Fruit fly (Drosophila melanogaster) whole organism, embryonic: ENCODE measurements around the gene CG31157.

Experiments
- Atf6 ChIP-seq: fragments of 200-800 bp; sonication (Bioruptor generic); IDR thresholded peaks from 2 replicates; pipeline ENCODE4 v1.3.6; 2022; ENCODE audit warnings: missing biosample characterization, missing genetic modification characterization
- Awh ChIP-seq: fragments of 200-800 bp; sonication (Bioruptor generic); IDR thresholded peaks from 2 replicates; pipeline ENCODE4, ENCODE4 v1.3.6; 2022; ENCODE audit warnings: missing biosample characterization, missing genetic modification characterization
- CG10321 ChIP-seq: fragments of 200-800 bp; sonication (Bioruptor generic); IDR thresholded peaks from 2 replicates; pipeline ENCODE4 v1.3.6; 2022; ENCODE audit warnings: missing biosample characterization, missing genetic modification characterization
- CG11085 ChIP-seq: fragments of 200-800 bp; sonication (Bioruptor generic); IDR thresholded peaks from 2 replicates; pipeline ENCODE4 v1.3.6; 2022; ENCODE audit warnings: missing biosample characterization, missing genetic modification characterization
- CG12391 ChIP-seq: fragments of 200-800 bp; sonication (Bioruptor generic); optimal IDR thresholded peaks from 3 replicates; lab custom pipeline; 2018; ENCODE audit warnings: missing biosample characterization, mild to moderate bottlenecking, missing genetic modification characterization, moderate library complexity
- CG14014 ChIP-seq: fragments of 200-800 bp; sonication (Bioruptor generic); IDR thresholded peaks from 2 replicates; pipeline ENCODE4 v1.3.6; 2022; ENCODE audit warnings: missing biosample characterization, missing genetic modification characterization
- CG15514 ChIP-seq: fragments of 200-800 bp; sonication (Bioruptor generic); optimal IDR thresholded peaks from 3 replicates; lab custom pipeline; 2017; ENCODE audit warnings: missing biosample characterization, missing genetic modification characterization, mild to moderate bottlenecking, moderate library complexity, missing genetic modification reagents
- CG16815 ChIP-seq: fragments of 200-800 bp; sonication (Bioruptor generic); optimal IDR thresholded peaks from 3 replicates; lab custom pipeline; 2017; ENCODE audit warnings: missing biosample characterization, mild to moderate bottlenecking, missing genetic modification characterization
- CG16863 ChIP-seq: fragments of 200-800 bp; sonication (Bioruptor generic); optimal IDR thresholded peaks from 3 replicates; lab custom pipeline; 2016; ENCODE audit warnings: missing biosample characterization, missing genetic modification characterization
- CG18011 ChIP-seq: fragments of 200-800 bp; sonication (Bioruptor generic); optimal IDR thresholded peaks from 2 replicates; lab custom pipeline; 2017; ENCODE audit warnings: missing biosample characterization, missing genetic modification characterization, mild to moderate bottlenecking, moderate library complexity, missing genotype
- CG2129 ChIP-seq: fragments of 200-800 bp; sonication (Bioruptor generic); IDR thresholded peaks from 2 replicates; pipeline ENCODE4 v1.3.6; 2022; ENCODE audit warnings: missing biosample characterization, missing genetic modification characterization; ENCODE audit not compliant: partially characterized antibody
- CG3281 ChIP-seq: fragments of 200-800 bp; sonication (Bioruptor generic); optimal IDR thresholded peaks from 3 replicates; lab custom pipeline; 2017; ENCODE audit warnings: missing biosample characterization, mild to moderate bottlenecking, missing genetic modification characterization
- CG3407 ChIP-seq: fragments of 200-800 bp; sonication (Bioruptor generic); optimal IDR thresholded peaks from 2 replicates; lab custom pipeline; 2018; ENCODE audit warnings: missing biosample characterization, mild to moderate bottlenecking, missing genetic modification characterization
- CG4282 ChIP-seq: fragments of 200-800 bp; sonication (Bioruptor generic); optimal IDR thresholded peaks from 2 replicates; lab custom pipeline; 2016; ENCODE audit warnings: missing biosample characterization, missing genetic modification characterization
- CG4328 ChIP-seq: fragments of 200-800 bp; sonication (Bioruptor generic); optimal IDR thresholded peaks from 3 replicates; lab custom pipeline; 2017; ENCODE audit warnings: missing biosample characterization, missing genetic modification reagents, missing genetic modification characterization
- CG7745 ChIP-seq: fragments of 200-800 bp; sonication (Bioruptor generic); optimal IDR thresholded peaks from 2 replicates; lab custom pipeline; 2018; ENCODE audit warnings: missing biosample characterization, mild to moderate bottlenecking, missing genetic modification characterization, moderate library complexity
- CG8388 ChIP-seq: fragments of 200-800 bp; sonication (Bioruptor generic); optimal IDR thresholded peaks from 2 replicates; lab custom pipeline; 2019; ENCODE audit warnings: missing biosample characterization, mild to moderate bottlenecking, missing genetic modification characterization, moderate library complexity
- CG8765 ChIP-seq: fragments of 200-800 bp; sonication (Bioruptor generic); IDR thresholded peaks from 2 replicates; pipeline ENCODE4 v1.3.6; 2022; ENCODE audit warnings: missing biosample characterization, missing genetic modification characterization
- CG8944 ChIP-seq: fragments of 200-800 bp; sonication (Bioruptor generic); optimal IDR thresholded peaks from 3 replicates; lab custom pipeline; 2016; ENCODE audit warnings: missing biosample characterization, missing genetic modification characterization
- Dbx ChIP-seq: fragments of 200-800 bp; sonication (Bioruptor generic); IDR thresholded peaks from 3 replicates; pipeline ENCODE4 v1.3.6; 2022; ENCODE audit warnings: missing biosample characterization, missing genetic modification characterization
- E2f1 ChIP-seq: fragments of 200-800 bp; sonication (Bioruptor generic); IDR thresholded peaks from 2 replicates; pipeline ENCODE4 v1.3.6; 2022; ENCODE audit warnings: missing biosample characterization, missing genetic modification characterization
- Elba2 ChIP-seq: fragments of 200-800 bp; sonication (Bioruptor generic); optimal IDR thresholded peaks from 3 replicates; lab custom pipeline; 2016; ENCODE audit warnings: missing biosample characterization, missing genetic modification characterization
- Fer2 ChIP-seq: fragments of 200-800 bp; sonication (Bioruptor generic); optimal IDR thresholded peaks from 2 replicates; lab custom pipeline; 2018; ENCODE audit warnings: missing biosample characterization, mild to moderate bottlenecking, missing genetic modification characterization, moderate library complexity
- Fer3 ChIP-seq: fragments of 200-800 bp; sonication (Bioruptor generic); optimal IDR thresholded peaks from 2 replicates; lab custom pipeline; 2018; ENCODE audit warnings: missing biosample characterization, mild to moderate bottlenecking, missing genetic modification characterization, moderate library complexity
- Hr51 ChIP-seq, 2 experiments: fragments of 200-800 bp; sonication (Bioruptor generic); optimal IDR thresholded peaks; 2 replicates in 1 of 2; 3 replicates in 1 of 2; lab custom pipeline; 2016 to 2018; ENCODE audit warnings: missing biosample characterization in 2 of 2, missing genetic modification characterization in 2 of 2, mild to moderate bottlenecking in 1 of 2, moderate library complexity in 1 of 2
- MBD-R2 ChIP-seq: fragments of 200-800 bp; sonication (Bioruptor generic); IDR thresholded peaks from 2 replicates; pipeline ENCODE4 v1.3.6; 2022; ENCODE audit warnings: missing biosample characterization, missing genetic modification characterization
- Ssrp ChIP-seq: fragments of 200-800 bp; sonication (Bioruptor generic); optimal IDR thresholded peaks from 2 replicates; lab custom pipeline; 2018; ENCODE audit warnings: missing biosample characterization, mild to moderate bottlenecking, missing genetic modification characterization, moderate library complexity
- Xrp1 ChIP-seq: fragments of 200-800 bp; sonication (Bioruptor generic); IDR thresholded peaks from 2 replicates; pipeline ENCODE4 v1.3.6; 2022; ENCODE audit warnings: missing biosample characterization, missing genetic modification characterization
- ac ChIP-seq: fragments of 200-800 bp; sonication (Bioruptor generic); optimal IDR thresholded peaks from 3 replicates; lab custom pipeline; 2017; ENCODE audit warnings: missing biosample characterization, mild to moderate bottlenecking, missing genetic modification characterization
- ap ChIP-seq: fragments of 200-800 bp; sonication (Bioruptor generic); IDR thresholded peaks from 2 replicates; pipeline ENCODE4 v1.3.6; 2022; ENCODE audit warnings: missing biosample characterization, missing genetic modification characterization
- ash1 ChIP-seq: fragments of 200-800 bp; sonication (Bioruptor generic); optimal IDR thresholded peaks from 2 replicates; lab custom pipeline; 2018; ENCODE audit warnings: missing biosample characterization, mild to moderate bottlenecking, missing genetic modification characterization
- bab2 ChIP-seq: fragments of 200-800 bp; sonication (Bioruptor generic); optimal IDR thresholded peaks from 2 replicates; lab custom pipeline; 2016; ENCODE audit warnings: missing biosample characterization, missing genetic modification characterization
- chinmo ChIP-seq: fragments of 200-800 bp; sonication (Bioruptor generic); IDR thresholded peaks from 4 replicates; pipeline ENCODE4 v1.3.6; 2022; ENCODE audit warnings: missing biosample characterization, missing genetic modification characterization; ENCODE audit not compliant: partially characterized antibody
- chn ChIP-seq: fragments of 200-800 bp; sonication (Bioruptor generic); optimal IDR thresholded peaks from 2 replicates; lab custom pipeline; 2016; ENCODE audit warnings: missing biosample characterization, missing genetic modification characterization
- crc ChIP-seq: fragments of 200-800 bp; sonication (Bioruptor generic); optimal IDR thresholded peaks from 2 replicates; lab custom pipeline; 2016; ENCODE audit warnings: missing biosample characterization, missing genetic modification characterization
- da ChIP-seq: fragments of 200-800 bp; sonication (Bioruptor generic); optimal IDR thresholded peaks from 2 replicates; lab custom pipeline; 2016; ENCODE audit warnings: missing biosample characterization, missing genetic modification characterization
- dan ChIP-seq: fragments of 200-800 bp; sonication (Bioruptor generic); IDR thresholded peaks from 2 replicates; pipeline ENCODE4 v1.3.6; 2022; ENCODE audit warnings: missing biosample characterization, missing genetic modification characterization
- emc ChIP-seq: fragments of 200-800 bp; sonication (Bioruptor generic); optimal IDR thresholded peaks from 2 replicates; lab custom pipeline; 2016; ENCODE audit warnings: missing biosample characterization, missing genetic modification characterization
- kay ChIP-seq: fragments of 200-800 bp; sonication (Bioruptor generic); optimal IDR thresholded peaks from 2 replicates; lab custom pipeline; 2016; ENCODE audit warnings: missing biosample characterization, missing genetic modification characterization
- lilli ChIP-seq: fragments of 200-800 bp; sonication (Bioruptor generic); optimal IDR thresholded peaks from 3 replicates; lab custom pipeline; 2016; ENCODE audit warnings: missing biosample characterization, missing genetic modification characterization
- luna ChIP-seq: fragments of 200-800 bp; sonication (Bioruptor generic); optimal IDR thresholded peaks from 2 replicates; lab custom pipeline; 2016; ENCODE audit warnings: missing biosample characterization, missing genetic modification characterization
- mld ChIP-seq: fragments of 200-800 bp; sonication (Bioruptor generic); IDR thresholded peaks from 3 replicates; pipeline ENCODE4 v1.3.6; 2022; ENCODE audit warnings: missing biosample characterization, missing genetic modification characterization; ENCODE audit not compliant: partially characterized antibody
- pho ChIP-seq: fragments of 200-800 bp; sonication (Bioruptor generic); optimal IDR thresholded peaks from 2 replicates; lab custom pipeline; 2016; ENCODE audit warnings: missing biosample characterization, missing genetic modification characterization
- sc ChIP-seq, 3 experiments: fragments of >200 bp in 2 of 3; fragments of 200-800 bp in 1 of 3; sonication (Bioruptor generic) in 1 of 3; optimal IDR thresholded peaks; 2 replicates in 2 of 3; 3 replicates in 1 of 3; lab custom pipeline; 2017; ENCODE audit warnings: mild to moderate bottlenecking in 1 of 3, missing biosample characterization in 1 of 3, missing genetic modification characterization in 1 of 3, missing genetic modification reagents in 1 of 3
- sd ChIP-seq: fragments of 200-800 bp; sonication (Bioruptor generic); optimal IDR thresholded peaks from 3 replicates; lab custom pipeline; 2018; ENCODE audit warnings: missing biosample characterization, mild to moderate bottlenecking, missing genetic modification characterization, moderate library complexity
- seq ChIP-seq: fragments of 200-800 bp; sonication (Bioruptor generic); IDR thresholded peaks from 2 replicates; pipeline ENCODE4 v1.3.6; 2022; ENCODE audit warnings: missing biosample characterization, missing genetic modification characterization
- sima ChIP-seq: fragments of 200-800 bp; sonication (Bioruptor generic); optimal IDR thresholded peaks from 2 replicates; lab custom pipeline; 2016; ENCODE audit warnings: missing biosample characterization, missing genetic modification characterization
- sob ChIP-seq: fragments of 200-800 bp; sonication (Bioruptor generic); IDR thresholded peaks from 2 replicates; pipeline ENCODE4 v1.3.6; 2022; ENCODE audit warnings: missing biosample characterization, missing genetic modification characterization
- trh ChIP-seq: fragments of 200-800 bp; sonication (Bioruptor generic); optimal IDR thresholded peaks from 2 replicates; lab custom pipeline; 2016; ENCODE audit warnings: missing biosample characterization, missing genetic modification characterization
- usp ChIP-seq: fragments of >200 bp; optimal IDR thresholded peaks from 2 replicates; lab custom pipeline; 2017; ENCODE audit warnings: missing biosample characterization, missing genetic modification characterization

The CG31157 gene

dm6 chr3R:13063746-13064592 is 16.4 kb downstream of the CG31157 start (continued):
- TF ChIP-seq CG4282 (GFP tag; lab: Kevin White, UChicago) (peak; percentile 53), CG7745 (tag; lab: Kevin White, UChicago) (no peak), E2f1 (GFP tag; lab: Robert Waterston, UW) (no peak), lilli (GFP tag; lab: Kevin White, UChicago) (no peak), Ssrp (tag; lab: Kevin White, UChicago) (no peak), CG3407 (GFP tag; lab: Kevin White, UChicago) (no peak), CG16863 (GFP tag; lab: Kevin White, UChicago) (peak; percentile 26), chinmo (GFP tag; lab: Robert Waterston, UW) (0 out of 4 replicates have a peak, but pooled peaks have one; percentile 71), sob (GFP tag; lab: Robert Waterston, UW) (no peak), sd (no peak), Hr51 (GFP tag; optimal IDR thresholded peaks at IDR 0.05; lab: Kevin White, UChicago) (no peak), CG8388 (no peak), usp (GFP tag; lab: Kevin White, UChicago) (no peak), Awh (GFP tag; lab: Robert Waterston, UW) (no peak), CG15514 (no peak), MBD-R2 (GFP tag; lab: Robert Waterston, UW) (peak; percentile 28; the same call in 1 of the 2 replicates), mld (no peak), CG11085 (no peak), Atf6 (no peak), bab2 (GFP tag; lab: Kevin White, UChicago) (no peak), CG16815 (GFP tag; lab: Kevin White, UChicago) (no peak), Dbx (GFP tag; lab: Robert Waterston, UW) (no peak), pho (GFP tag; lab: Kevin White, UChicago) (no peak), sc (optimal IDR thresholded peaks at IDR 0.05; lab: Kevin White, UChicago) (no peak), sc (GFP tag; optimal IDR thresholded peaks at IDR 0.05; lab: Kevin White, UChicago) (no peak), CG8765 (GFP tag; lab: Robert Waterston, UW) (no peak), Xrp1 (no peak), ash1 (GFP tag; lab: Kevin White, UChicago) (no peak), kay (GFP tag; lab: Kevin White, UChicago) (no peak), CG10321 (no peak), da (GFP tag; lab: Kevin White, UChicago) (no peak), seq (GFP tag; lab: Robert Waterston, UW) (peak; percentile 95), CG14014 (no peak), ap (GFP tag; lab: Robert Waterston, UW) (no peak), Elba2 (GFP tag; lab: Kevin White, UChicago) (no peak), CG3281 (GFP tag; lab: Kevin White, UChicago) (no peak), CG18011 (GFP tag; lab: Kevin White, UChicago) (no peak), luna (GFP tag; lab: Kevin White, UChicago) (no peak), Fer3 (tag; lab: Kevin White, UChicago) (no peak), sima (GFP tag; lab: Kevin White, UChicago) (no peak), CG8944 (no peak), CG2129 (GFP tag; lab: Robert Waterston, UW) (no peak), crc (no peak), chn (GFP tag; lab: Kevin White, UChicago) (no peak), CG4328 (GFP tag; lab: Kevin White, UChicago) (peak; percentile 6), emc (no peak), dan (GFP tag; lab: Robert Waterston, UW) (no peak), Fer2 (tag; lab: Kevin White, UChicago) (no peak), trh (GFP tag; lab: Kevin White, UChicago) (no peak), CG12391 (tag; lab: Kevin White, UChicago) (no peak), ac (GFP tag; lab: Kevin White, UChicago) (no peak)
